Fruit fly (Drosophila melanogaster): ENCODE results near the gene CG2991.
A peak's percentile ranks its signal among the peaks of the same experiment; 100 is the strongest.

The CG2991 gene

dm6 chr2L:2872968-2873728 lies 16.2 kb downstream of the CG2991 start:
- no peak for TF ChIP-seq CG17801 (GFP tag; optimal IDR thresholded peaks at IDR 0.05; ENCODE audit: partially characterized antibody)

- no peak for TF ChIP-seq CG17801 (GFP tag; optimal IDR thresholded peaks at IDR 0.05; ENCODE audit: partially characterized antibody)
Measured at dm6 chr2L:2873729-2874127, 16.8 kb downstream of the CG2991 start.

DNA sequence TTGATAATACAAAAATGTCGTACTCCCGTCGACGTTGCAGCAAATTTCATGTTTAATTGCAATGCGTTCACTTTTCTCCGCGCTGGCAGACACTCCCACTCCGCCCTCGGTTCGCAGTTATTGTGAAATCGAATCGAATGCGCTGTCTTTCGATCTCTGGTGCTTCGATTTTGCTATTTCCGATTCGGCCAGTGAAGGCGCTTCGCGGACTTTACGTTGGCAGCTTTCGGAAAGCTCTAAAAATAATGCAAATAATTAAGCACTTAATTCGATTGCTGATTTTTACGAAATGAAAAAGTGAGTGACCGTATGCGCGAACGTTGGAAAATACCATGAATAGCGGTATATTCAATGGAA lies 17.2 kb downstream of the CG2991 start, which contains the start of gene Ifrd1:
Gene Ifrd1 (minus strand): TSS at position 305 of the 357 bp plus-strand sequence.
- peak; percentile 12 for TF ChIP-seq CG17801 (GFP tag; optimal IDR thresholded peaks at IDR 0.05; ENCODE audit: partially characterized antibody)

DNA sequence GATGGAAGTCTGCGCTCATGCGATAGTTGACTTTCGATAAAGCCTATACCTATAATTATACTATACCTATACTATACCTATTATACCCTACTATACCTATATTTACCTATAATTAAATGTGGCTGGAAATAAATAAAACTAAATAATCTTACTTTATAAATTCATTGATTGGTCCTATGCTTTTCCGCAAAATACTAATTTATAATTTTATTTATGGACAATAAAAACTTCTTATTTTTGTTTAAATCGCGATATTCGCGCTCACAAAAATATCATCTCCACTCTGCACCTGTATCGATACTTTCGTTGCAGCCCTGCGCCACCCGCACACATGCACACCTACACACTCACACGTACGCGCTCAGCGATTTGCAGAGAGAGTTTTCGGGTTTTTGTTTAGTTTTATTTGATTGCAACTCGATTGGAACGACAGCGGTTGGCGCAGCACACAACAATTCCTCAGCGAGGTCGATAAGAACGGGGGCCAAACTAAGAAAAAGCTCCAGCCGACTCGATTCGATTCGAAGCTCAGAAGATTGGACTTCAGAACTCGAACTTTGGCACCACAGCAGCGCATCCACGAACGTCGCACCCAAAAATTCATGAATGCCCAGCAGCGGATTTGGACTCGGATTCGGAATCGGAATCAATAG lies 17.7 kb downstream of the CG2991 start, which contains the start of gene CG8814:
Gene CG8814 (plus strand): TSS at position 349 of the 653 bp plus-strand sequence.
- TF ChIP-seq CG17801 (GFP tag; optimal IDR thresholded peaks at IDR 0.05; ENCODE audit: partially characterized antibody), result peak; percentile 78

DNA sequence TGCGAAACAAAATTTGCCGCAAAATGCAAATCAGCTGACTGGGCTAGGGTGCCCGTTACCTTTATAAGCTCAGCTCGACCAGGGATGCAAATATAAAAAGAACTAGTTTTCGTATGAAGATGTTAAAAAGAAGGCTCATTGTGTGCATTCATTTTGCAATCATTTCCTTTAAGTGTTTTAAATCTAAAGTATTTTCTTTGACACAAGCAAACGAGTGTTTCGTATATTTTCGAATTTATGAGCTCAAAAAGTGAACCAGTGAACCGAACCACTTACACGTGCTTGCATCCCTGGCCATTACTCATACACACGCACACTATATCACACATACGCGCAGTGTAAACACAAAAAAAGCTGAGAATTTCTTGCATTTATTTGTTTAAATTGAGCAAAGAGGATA lies 21.2 kb downstream of the CG2991 start, which contains the start of the genes Prx6a and Sbat:
Gene Prx6a (minus strand): TSS at position 45 of the 400 bp plus-strand sequence.
Gene Sbat (plus strand): TSS at position 157 of the 400 bp plus-strand sequence.
- TF ChIP-seq CG17801 (GFP tag; optimal IDR thresholded peaks at IDR 0.05; ENCODE audit: partially characterized antibody), result peak; percentile 77

DNA sequence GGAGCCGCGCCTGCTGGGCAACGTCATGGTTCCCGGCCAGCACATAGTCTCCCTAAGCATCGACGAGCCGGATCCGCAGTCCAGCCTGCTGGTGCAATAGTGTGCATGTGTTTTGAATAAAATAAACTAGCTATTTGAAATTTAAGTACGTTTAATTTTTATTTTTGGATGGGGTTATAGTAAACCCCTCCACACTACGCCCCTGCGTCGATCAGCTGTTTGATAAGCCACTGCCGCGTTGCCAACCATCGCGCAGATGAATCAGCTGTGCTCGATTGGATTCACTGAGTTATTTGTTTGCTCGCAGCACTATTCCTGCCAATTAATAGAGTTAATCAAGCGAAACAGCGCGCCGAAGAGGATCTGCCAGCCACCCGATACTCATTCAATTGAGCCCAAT lies 21.9 kb downstream of the CG2991 start, which contains the start of gene RabGGTb:
Gene RabGGTb (plus strand): TSS at position 254 of the 400 bp plus-strand sequence.
- peak; percentile 39 for TF ChIP-seq CG17801 (GFP tag; optimal IDR thresholded peaks at IDR 0.05; ENCODE audit: partially characterized antibody)

DNA sequence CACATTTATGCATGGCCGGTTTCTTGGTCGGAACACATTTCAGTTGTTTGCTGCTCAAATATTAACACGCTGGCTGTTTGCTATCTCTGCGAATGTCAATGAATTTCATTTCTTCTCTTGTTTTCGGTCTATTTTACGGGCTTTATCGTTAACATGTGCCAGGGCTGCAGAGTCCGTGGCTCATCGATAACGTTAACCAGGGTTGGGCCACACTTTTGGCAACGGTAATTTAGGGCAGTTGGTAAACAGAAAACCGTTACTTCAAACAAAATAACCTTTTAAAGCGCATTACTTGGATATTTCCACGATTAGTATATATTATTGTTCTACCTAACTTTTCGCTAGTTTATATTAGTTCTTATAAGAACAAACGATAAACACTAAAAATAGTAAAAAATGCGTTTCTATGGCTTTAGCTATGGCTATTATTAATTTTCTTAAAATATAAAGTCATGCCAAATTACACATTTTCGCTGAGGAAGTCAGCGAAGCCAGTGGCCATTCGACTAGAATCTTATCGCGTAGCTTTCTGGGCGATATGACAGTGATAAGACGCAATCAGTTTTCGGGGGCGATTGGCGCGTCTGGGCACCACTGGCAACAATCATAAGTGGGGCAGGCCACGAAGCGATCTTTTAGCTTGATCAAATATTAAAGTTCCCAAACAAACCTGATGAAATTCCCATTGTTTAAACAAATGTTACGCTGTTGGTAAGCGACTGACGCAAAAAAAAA lies 26.2 kb downstream of the CG2991 start:
- TF ChIP-seq CG17801 (GFP tag; optimal IDR thresholded peaks at IDR 0.05; ENCODE audit: partially characterized antibody), result no peak

dm6 chr2L:2883703-2884294 lies 26.8 kb downstream of the CG2991 start:
- no peak for TF ChIP-seq CG17801 (GFP tag; optimal IDR thresholded peaks at IDR 0.05; ENCODE audit: partially characterized antibody)

DNA sequence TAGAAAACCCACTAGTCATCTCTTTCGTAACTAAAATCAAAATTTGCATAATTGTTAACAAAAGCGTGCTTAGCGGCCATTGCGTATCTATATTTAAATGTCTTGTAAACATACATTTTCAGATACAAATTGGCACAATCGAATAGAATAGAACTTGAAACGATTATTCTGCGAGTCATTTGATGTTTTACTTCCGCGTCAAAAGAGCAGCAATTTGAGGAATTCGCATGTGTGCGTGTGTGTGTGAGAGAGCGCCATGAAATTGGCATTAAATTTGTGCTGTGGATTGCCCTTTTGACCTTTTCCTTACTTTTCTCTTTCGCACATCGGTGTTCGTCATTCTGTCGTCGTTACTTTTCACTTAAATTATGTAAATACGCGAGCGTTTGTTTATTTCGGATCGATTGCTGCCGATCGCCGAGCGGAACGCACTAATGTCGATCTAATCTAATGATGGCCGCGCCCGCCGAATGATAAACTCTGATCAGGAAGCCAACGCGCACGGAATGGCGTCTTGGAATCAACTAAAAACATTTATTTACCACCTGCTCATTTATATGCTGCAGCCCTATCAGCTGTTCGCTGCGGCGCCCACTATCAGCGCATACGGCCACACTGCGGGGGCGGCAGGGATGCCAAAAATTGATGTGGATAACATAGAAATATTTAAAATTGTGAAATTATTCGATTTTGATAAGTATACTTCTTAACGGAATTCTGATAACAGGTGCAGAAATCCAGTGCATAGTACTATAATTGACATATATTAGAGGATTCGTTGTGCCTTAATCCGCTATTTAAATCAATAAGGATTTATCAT lies 27.9 kb downstream of the CG2991 start:
- peak; percentile 65 for TF ChIP-seq CG17801 (GFP tag; optimal IDR thresholded peaks at IDR 0.05; ENCODE audit: partially characterized antibody)

DNA sequence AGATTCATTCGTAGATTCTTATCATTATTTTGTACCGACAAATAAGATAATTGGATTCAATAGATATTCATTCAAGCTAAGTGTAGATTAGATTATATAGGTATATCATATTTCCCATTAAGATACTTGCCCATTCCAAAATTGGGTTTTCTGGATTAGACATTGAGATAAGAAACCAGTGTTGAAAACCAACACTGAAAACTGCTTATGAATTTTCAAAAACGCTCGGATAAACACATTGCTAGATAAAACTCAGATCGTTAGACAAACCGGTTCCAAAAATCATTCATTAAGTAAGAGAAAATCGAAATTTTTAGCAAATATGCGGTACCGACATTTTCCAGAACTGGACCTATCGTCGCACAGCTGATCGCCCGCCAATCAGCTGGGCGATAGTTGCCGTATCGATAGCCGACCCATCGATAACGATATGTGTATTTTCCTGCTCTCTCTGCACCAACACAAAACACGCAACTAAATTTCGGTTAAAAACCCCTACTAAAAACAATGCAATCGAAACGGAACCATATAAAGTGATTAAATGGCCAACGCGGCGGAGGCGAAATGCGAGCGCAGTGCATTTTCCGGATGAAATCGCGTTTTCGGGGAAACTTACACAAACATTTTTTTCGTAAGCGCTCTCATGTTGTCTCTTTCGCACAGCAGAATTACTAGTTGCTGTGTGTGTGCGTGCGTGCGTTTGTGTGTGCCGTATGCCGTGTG lies 28.7 kb downstream of the CG2991 start, which contains the start of the genes NTPase and lilli:
Gene NTPase (minus strand): TSS at position 348 of the 723 bp plus-strand sequence.
Gene lilli (plus strand): TSS at position 427 of the 723 bp plus-strand sequence.
- peak; percentile 46 for TF ChIP-seq CG17801 (GFP tag; optimal IDR thresholded peaks at IDR 0.05; ENCODE audit: partially characterized antibody)

dm6 chr2L:2886226-2886569 lies 29.2 kb downstream of the CG2991 start:
- no peak for TF ChIP-seq CG17801 (GFP tag; optimal IDR thresholded peaks at IDR 0.05; ENCODE audit: partially characterized antibody)

DNA sequence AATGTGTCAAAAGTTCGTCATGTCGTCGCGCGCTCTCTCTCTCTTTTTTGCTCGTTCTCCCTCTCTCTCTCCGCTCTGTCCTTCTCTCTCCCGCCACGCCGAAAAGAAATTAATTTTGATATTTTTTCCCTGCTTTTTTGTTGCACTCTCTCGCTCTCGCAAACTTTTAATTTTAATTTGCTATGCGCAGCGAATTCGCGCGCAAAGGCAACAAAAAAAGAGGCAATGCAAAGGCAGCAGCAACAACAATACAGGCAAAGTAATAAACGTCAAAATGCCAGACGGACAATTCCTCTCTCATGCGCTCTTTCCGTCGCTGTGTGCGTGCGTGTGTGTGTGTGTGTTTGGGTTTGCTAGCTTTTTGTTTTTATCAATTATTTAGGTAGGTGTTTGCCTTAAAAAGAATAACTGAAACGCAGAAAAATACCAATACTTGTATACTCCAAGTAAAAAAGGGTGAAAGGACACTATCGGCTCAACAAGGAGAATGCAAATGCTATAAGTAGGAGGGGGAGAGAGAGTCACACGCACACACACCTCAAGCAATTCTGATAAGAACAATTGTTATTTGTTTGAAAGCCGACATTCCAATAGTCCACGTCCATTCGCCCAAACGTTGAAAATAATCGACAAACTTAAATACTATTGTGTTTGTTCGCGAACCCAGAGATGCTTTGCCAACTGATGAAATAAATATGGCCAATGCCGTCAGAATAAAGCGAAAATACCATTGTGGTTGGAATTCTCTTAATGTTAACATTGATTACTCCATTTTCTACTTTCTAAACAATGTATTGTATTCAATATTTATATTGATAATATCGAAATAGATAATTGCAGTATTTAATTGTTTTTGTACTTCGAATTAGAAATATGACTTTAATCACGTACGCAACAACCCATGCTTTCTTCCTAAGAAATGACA lies 29.9 kb downstream of the CG2991 start:
- peak; percentile 13 for TF ChIP-seq CG17801 (GFP tag; optimal IDR thresholded peaks at IDR 0.05; ENCODE audit: partially characterized antibody)

Data from ovary, adult (tissue).